Worm (Caenorhabditis elegans): ENCODE results near the gene T09F3.2.

DNA sequence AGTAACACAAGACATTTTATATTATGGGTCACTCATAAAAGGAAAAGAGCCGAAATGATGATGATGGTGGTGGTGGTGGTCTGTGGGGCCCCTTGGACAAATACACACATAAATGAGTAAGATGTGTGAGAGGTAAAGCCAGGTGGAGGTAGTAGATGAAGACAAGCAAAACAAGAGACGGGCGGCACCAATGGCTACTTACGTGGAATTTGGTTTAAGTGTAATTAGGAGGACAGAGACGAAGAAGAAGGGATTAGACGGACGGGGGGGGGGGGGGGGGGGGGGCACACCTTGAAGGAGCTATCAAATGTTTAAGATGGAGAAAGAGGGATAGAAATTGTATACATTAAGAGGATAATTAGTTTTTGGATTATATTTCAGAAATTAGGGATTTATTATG is 16.2 kb upstream of the T09F3.2 start:
- TF ChIP-seq sptf-2 (GFP tag; optimal IDR thresholded peaks at IDR 0.05): no peak
- TF ChIP-seq sdz-38 (tag; optimal IDR thresholded peaks at IDR 0.05): no peak

All from whole organism, young adult.